Fruit fly (Drosophila melanogaster): ENCODE data around the gene Gal.

Gal gene

dm6 chr2L:6051212-6051621 is 44.6 kb upstream of the Gal start:
- no peak for TF ChIP-seq bbx (GFP tag; IDR thresholded peaks at IDR 0.05; ENCODE audit: partially characterized antibody)
- TF ChIP-seq corto (GFP tag; optimal IDR thresholded peaks at IDR 0.05), result peak; percentile 92
- 0 out of 3 replicates have a peak, but pooled peaks have one; percentile 17 for TF ChIP-seq jigr1 (GFP tag; IDR thresholded peaks at IDR 0.05)
- TF ChIP-seq pho (GFP tag; optimal IDR thresholded peaks at IDR 0.05), result peak; percentile 95
- TF ChIP-seq CG15514 (GFP tag; optimal IDR thresholded peaks at IDR 0.05), result peak; percentile 93
- TF ChIP-seq CG8089 (GFP tag; optimal IDR thresholded peaks at IDR 0.05), result peak; percentile 85
- TF ChIP-seq trh (GFP tag; optimal IDR thresholded peaks at IDR 0.05), result peak; percentile 57
- TF ChIP-seq CG17361 (GFP tag; IDR thresholded peaks at IDR 0.05), result no peak; the same call in none of the 3 replicates
- TF ChIP-seq CG3281 (GFP tag; optimal IDR thresholded peaks at IDR 0.05), result peak; percentile 97
- TF ChIP-seq CG4820 (GFP tag; optimal IDR thresholded peaks at IDR 0.05), result peak; percentile 100
- peak; percentile 97 for TF ChIP-seq gcm (GFP tag; optimal IDR thresholded peaks at IDR 0.05)
- TF ChIP-seq PHDP (tag; optimal IDR thresholded peaks at IDR 0.05), result peak; percentile 99
- peak; percentile 79 for TF ChIP-seq TFAM (GFP tag; optimal IDR thresholded peaks at IDR 0.05)
- TF ChIP-seq Ets97D (GFP tag; optimal IDR thresholded peaks at IDR 0.05), result peak; percentile 85
- TF ChIP-seq CG7372 (GFP tag; IDR thresholded peaks at IDR 0.05), result peak; percentile 87
- TF ChIP-seq danr (GFP tag; IDR thresholded peaks at IDR 0.05), result peak; percentile 37; the same call in 1 of the 2 replicates
- TF ChIP-seq Neu2 (GFP tag; optimal IDR thresholded peaks at IDR 0.05; ENCODE audit: borderline replicate concordance), result peak; percentile 58
- no peak for TF ChIP-seq lov (optimal IDR thresholded peaks at IDR 0.05)
- peak; percentile 89 for TF ChIP-seq lov (GFP tag; IDR thresholded peaks at IDR 0.05)
- TF ChIP-seq CG14050 (GFP tag; IDR thresholded peaks at IDR 0.05), result peak; percentile 96
- peak; percentile 90 for TF ChIP-seq CG9437 (GFP tag; optimal IDR thresholded peaks at IDR 0.05)
- peak; percentile 90 for TF ChIP-seq CG10654 (GFP tag; optimal IDR thresholded peaks at IDR 0.05)
- peak in 1 of 2 experiments; percentile 6 for TF ChIP-seq Trl (optimal IDR thresholded peaks at IDR 0.05)
- peak; percentile 97 for TF ChIP-seq Trl (GFP tag; optimal IDR thresholded peaks at IDR 0.05)
- TF ChIP-seq h (optimal IDR thresholded peaks at IDR 0.05), result no peak
- TF ChIP-seq gro (GFP tag; optimal IDR thresholded peaks at IDR 0.05), result peak; percentile 98
- peak; percentile 60 for TF ChIP-seq Sry-β (GFP tag; optimal IDR thresholded peaks at IDR 0.05)
- peak; percentile 79 for TF ChIP-seq NFAT (GFP tag; IDR thresholded peaks at IDR 0.05)
- TF ChIP-seq CG8765 (GFP tag; IDR thresholded peaks at IDR 0.05), result peak; percentile 73
- TF ChIP-seq az2 (GFP tag; optimal IDR thresholded peaks at IDR 0.05), result peak; percentile 93
- TF ChIP-seq nau (GFP tag; optimal IDR thresholded peaks at IDR 0.05), result no peak
- peak; percentile 92 for TF ChIP-seq chn (GFP tag; optimal IDR thresholded peaks at IDR 0.05)
- TF ChIP-seq CG4404 (GFP tag; IDR thresholded peaks at IDR 0.05), result peak; percentile 41; the same call in 1 of the 2 replicates
- TF ChIP-seq lola (GFP tag; optimal IDR thresholded peaks at IDR 0.05), result peak in 1 of 3 experiments; percentile 95
- TF ChIP-seq CG5180 (GFP tag; optimal IDR thresholded peaks at IDR 0.05), result peak; percentile 88
- peak; percentile 94 for TF ChIP-seq run (tag; optimal IDR thresholded peaks at IDR 0.05)
- TF ChIP-seq CG1529 (GFP tag; optimal IDR thresholded peaks at IDR 0.05), result peak; percentile 92
- peak; percentile 93 for TF ChIP-seq lbe (GFP tag; optimal IDR thresholded peaks at IDR 0.05)
- peak; percentile 97 for TF ChIP-seq chm (GFP tag; IDR thresholded peaks at IDR 0.05)
- TF ChIP-seq NC2β (GFP tag; optimal IDR thresholded peaks at IDR 0.05), result peak; percentile 89
- TF ChIP-seq CG11456 (GFP tag; IDR thresholded peaks at IDR 0.05), result peak; percentile 93
- TF ChIP-seq Ets65A (GFP tag), result peak; percentile 99
- no peak for TF ChIP-seq cad (GFP tag; optimal IDR thresholded peaks at IDR 0.05)
- peak; percentile 86 for TF ChIP-seq MBD-R2 (GFP tag; IDR thresholded peaks at IDR 0.05)
- TF ChIP-seq CG31365 (tag; optimal IDR thresholded peaks at IDR 0.05), result peak; percentile 91
- peak; percentile 96 for TF ChIP-seq dmrt11E (tag; optimal IDR thresholded peaks at IDR 0.05)
- TF ChIP-seq CG12155 (GFP tag; optimal IDR thresholded peaks at IDR 0.05), result peak; percentile 89
- TF ChIP-seq Dip3 (GFP tag; optimal IDR thresholded peaks at IDR 0.05), result peak; percentile 92
- TF ChIP-seq CG10209 (GFP tag; optimal IDR thresholded peaks at IDR 0.05), result peak; percentile 94
- TF ChIP-seq hkb (optimal IDR thresholded peaks at IDR 0.05), result no peak
- TF ChIP-seq hkb (GFP tag; IDR thresholded peaks at IDR 0.05), result peak; percentile 99
- 0 out of 2 replicates have a peak, but pooled peaks have one; percentile 31 for TF ChIP-seq aop (GFP tag; IDR thresholded peaks at IDR 0.05)

Data from whole organism, embryonic.